Fruit fly (Drosophila melanogaster) whole organism: ENCODE results near the gene CG42536.

Source experiments
- CG8478 ChIP-seq: fragments of >200 bp; optimal IDR thresholded peaks from 2 replicates; lab custom pipeline; 2018; ENCODE audit warnings: inconsistent platforms
- Dll ChIP-seq: fragments of >200 bp; optimal IDR thresholded peaks from 2 replicates; lab custom pipeline; 2017
- EcR ChIP-seq, 2 experiments: fragments of >200 bp; optimal IDR thresholded peaks; 2 replicates each; lab custom pipeline; 2017; ENCODE audit warnings: missing biosample characterization in 2 of 2, missing genetic modification characterization in 2 of 2, missing genetic modification reagents in 2 of 2
- pan ChIP-seq: fragments of >200 bp; optimal IDR thresholded peaks from 2 replicates; lab custom pipeline; 2017
- psq ChIP-seq: fragments of >200 bp; optimal IDR thresholded peaks from 2 replicates; lab custom pipeline; 2017
- usp ChIP-seq: fragments of >200 bp; optimal IDR thresholded peaks from 2 replicates; lab custom pipeline; 2017; ENCODE audit warnings: missing biosample characterization, missing genetic modification characterization, mixed read lengths

CG42536 gene

DNA sequence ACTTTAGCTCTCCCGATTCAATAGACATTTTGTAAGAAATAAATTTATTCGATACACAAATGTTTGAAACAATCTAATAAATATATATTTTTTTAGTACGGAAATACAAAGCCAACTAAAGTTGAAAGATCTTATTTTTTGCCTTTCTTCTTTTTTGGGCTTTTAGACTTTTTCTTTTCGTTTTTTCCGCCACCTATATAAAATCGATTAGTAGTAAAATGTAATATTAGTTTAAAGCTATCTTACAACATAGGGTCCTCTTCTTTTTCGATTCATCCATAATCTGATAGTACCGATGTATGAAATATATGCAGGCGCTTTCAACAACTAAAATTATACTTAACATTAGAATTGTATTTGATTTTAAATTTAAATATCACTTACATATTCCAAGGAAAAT is at the start of gene CG42536:
Gene CG42536 (minus strand): TSS at position 101 of the 400 bp plus-strand sequence.
- TF ChIP-seq EcR (GFP tag; optimal IDR thresholded peaks at IDR 0.05; lab: Kevin White, UChicago) (no peak), pan (no peak), usp (GFP tag; lab: Kevin White, UChicago) (no peak), CG8478 (lab: Kevin White, UChicago) (no peak), Dll (no peak), psq (lab: Kevin White, UChicago) (no peak)

DNA sequence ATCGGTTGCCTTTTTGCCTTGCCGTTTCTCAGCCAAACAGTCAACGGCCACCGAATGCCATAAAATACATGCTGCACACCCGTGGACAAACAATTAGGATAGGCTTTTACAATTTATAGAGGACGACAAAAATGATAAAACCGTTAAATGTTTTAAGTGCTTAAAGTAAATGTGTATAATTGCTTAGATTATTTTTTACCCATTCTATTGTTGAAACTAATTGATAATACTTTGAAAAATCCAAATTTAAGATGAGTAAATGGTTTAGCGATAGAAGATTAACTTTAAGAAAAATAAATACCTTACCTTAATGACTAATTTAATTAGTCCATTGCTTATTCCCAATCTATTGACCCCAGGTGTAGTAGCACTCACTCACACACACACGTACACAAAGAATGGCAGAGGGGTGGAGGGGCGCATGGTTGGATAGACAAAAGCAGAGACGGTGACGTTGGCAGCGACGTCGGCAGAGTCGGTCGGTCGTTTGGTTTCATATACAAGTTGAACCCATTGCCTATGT is 48.7 kb upstream of the CG42536 start:
- no peak for TF ChIP-seq EcR (GFP tag; optimal IDR thresholded peaks at IDR 0.05; lab: Kevin White, UChicago)
- TF ChIP-seq pan = no peak
- TF ChIP-seq Dll = no peak
- no peak for TF ChIP-seq usp (GFP tag; lab: Kevin White, UChicago)
- no peak for TF ChIP-seq CG8478 (lab: Kevin White, UChicago)
- no peak for TF ChIP-seq psq (lab: Kevin White, UChicago)

DNA sequence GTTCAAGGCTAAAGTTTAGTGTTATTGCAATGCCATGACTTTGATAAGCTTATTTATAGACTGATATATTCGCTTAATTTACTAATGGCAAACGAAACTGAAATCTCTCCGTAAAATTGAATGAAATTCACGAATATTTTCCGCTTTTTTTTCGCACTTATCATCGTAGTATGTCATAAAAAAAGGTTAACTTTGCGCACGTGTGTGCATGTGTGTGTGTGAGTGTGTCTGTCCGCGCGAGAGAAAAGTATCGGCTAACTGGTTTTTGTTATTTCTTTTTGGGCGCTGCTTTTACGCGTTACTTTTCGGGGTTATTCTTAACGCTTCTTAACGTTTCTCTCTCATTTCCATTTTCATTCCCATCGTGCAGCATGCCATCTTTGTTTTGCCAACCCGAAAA is 47.9 kb upstream of the CG42536 start:
- TF ChIP-seq pan = no peak
- no peak for TF ChIP-seq usp (GFP tag; lab: Kevin White, UChicago)
- no peak for TF ChIP-seq CG8478 (lab: Kevin White, UChicago)
- no peak for TF ChIP-seq EcR (GFP tag; optimal IDR thresholded peaks at IDR 0.05; lab: Kevin White, UChicago)
- no peak for TF ChIP-seq Dll
- no peak for TF ChIP-seq psq (lab: Kevin White, UChicago)

DNA sequence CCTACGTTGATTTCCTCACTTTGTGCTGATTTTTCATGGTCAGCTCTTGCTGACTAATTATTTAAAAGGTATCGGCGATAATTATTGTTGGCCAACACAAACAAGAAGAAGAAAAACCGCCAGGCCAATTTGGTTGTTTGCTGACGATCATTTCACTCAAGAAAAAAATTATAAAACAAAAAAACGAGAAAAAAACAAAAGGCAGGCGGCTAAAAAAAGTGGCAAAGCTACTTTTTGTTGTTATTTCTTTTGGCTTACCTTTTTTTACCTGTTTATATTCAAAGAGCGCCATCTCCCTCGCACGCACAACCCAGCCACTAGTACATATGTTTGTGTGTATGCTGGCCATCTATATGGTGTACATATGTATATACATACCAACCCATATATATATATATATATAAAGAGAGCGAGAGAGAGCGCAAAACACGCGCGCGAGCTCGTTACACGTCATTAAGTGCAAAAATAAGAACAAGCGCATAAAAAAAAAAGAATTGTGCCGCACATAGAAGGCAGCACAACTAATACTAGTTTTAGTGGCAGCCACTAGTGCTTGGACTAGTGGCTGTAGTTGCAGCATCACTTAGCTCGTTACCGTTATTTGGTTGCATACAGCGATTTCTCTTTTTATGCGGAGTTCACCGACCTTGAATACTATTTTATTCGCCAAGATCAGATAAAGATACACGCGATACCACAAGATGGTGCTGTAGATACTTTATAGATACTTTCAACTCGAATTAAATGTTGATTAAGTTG is 45.9 kb upstream of the CG42536 start:
- TF ChIP-seq usp (GFP tag; lab: Kevin White, UChicago) (no peak), psq (lab: Kevin White, UChicago) (no peak), EcR (GFP tag; optimal IDR thresholded peaks at IDR 0.05; lab: Kevin White, UChicago) (no peak), CG8478 (lab: Kevin White, UChicago) (no peak), Dll (no peak), pan (no peak)

DNA sequence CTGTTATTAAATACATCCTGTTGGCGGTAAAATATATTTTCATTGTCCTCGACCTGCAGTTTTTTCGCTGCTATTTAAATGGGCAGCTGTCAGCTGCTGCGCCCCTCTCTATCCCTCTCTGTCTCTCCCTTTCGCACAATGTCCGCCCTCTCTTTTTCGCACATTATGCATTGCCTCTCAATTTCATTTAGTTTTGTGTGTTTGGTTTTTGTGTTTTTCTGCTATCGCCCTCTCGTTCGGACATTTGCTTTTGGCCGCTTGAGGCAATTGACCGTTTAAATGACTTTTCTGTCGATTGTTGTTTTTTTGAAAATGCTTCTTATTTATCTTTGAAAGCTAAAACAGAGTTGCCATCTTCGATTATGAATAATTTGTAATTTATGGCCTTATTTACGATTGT is 45.1 kb upstream of the CG42536 start:
- TF ChIP-seq usp (GFP tag; lab: Kevin White, UChicago) (no peak), pan (no peak), psq (lab: Kevin White, UChicago) (no peak), CG8478 (lab: Kevin White, UChicago) (no peak), Dll (no peak), EcR (GFP tag; optimal IDR thresholded peaks at IDR 0.05; lab: Kevin White, UChicago) (no peak)

DNA sequence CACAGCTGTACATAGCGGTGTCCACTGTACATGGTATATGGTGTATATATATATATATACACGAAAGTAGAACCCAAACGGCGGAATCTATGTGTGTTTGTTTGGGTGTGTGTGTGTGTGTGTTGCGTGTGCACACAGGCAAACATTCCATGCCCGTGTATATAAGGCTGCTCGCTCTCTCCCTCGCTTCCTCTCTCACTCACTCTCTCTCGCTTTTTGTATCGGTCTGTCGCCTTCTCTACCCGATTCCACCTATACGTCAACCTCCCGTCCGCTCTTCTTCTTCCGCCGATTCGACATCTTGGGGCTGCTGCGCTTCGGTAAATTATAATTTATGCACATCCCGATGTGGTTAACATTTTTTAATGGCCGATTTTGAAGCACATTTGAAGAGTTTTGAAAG is 44.3 kb upstream of the CG42536 start:
- TF ChIP-seq CG8478 (lab: Kevin White, UChicago) (no peak), EcR (GFP tag; optimal IDR thresholded peaks at IDR 0.05; lab: Kevin White, UChicago) (no peak), psq (lab: Kevin White, UChicago) (no peak), Dll (no peak), pan (no peak), usp (GFP tag; lab: Kevin White, UChicago) (no peak)

DNA sequence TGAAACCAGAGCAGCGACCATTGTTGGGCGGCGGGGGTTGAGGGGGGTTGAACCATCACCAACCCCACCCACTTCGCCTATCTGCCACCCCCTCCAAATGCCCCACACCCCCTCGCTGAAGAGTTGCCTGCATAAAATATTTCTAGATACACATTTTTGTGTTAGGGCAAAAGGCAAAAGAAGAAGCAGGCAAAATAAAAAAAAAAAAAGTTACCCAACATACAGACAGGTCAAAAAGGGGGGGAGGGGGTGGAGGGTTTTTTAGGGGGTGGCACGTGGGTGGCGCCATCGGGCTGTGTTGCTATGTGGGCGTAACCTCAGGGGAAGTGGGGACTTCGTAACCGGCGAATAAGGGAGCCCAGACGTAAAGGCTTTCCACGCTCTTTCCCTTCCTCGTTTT is 42.7 kb upstream of the CG42536 start:
- TF ChIP-seq psq (lab: Kevin White, UChicago) (no peak), Dll (no peak)

DNA sequence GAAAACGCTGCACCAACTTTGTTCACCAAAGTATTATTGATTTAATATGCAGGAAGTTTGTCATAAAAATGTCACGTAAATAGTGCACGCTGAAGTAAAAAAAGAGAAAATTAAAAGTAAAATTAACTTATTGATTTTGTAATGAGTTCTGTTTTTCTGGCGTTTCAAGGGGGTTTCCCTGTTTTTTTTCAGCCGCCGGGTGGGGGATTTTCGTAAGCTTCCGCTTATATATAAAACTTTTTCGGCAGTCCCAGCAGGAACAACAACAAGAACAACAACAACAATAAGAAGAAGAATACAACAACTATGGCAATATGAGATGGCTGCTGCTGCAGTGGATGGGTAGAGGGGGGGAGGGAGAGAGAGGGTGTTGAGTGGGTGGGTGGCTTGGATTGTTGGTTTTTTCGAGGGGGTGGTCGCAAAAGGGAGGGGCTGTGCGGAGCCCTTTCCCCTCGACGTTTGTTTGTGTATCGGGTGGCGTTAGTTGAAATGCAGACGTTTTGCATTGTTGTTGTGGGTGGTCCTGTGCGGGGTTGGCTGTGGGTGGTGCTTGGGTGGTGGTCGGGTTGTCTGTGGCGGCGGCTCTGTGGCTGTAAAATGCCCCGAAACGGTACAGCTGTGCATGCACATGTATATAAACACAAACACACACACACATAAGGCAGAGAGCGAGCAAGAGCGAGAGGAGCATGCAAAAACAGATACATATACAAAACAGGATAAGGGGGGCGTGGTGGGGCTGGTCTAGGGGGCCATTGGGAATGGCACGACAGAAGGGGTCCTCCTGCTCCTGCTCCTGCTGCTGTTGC is 39.9 kb upstream of the CG42536 start:
- no peak for TF ChIP-seq CG8478 (lab: Kevin White, UChicago)
- no peak for TF ChIP-seq EcR (GFP tag; optimal IDR thresholded peaks at IDR 0.05; lab: Kevin White, UChicago)
- no peak for TF ChIP-seq usp (GFP tag; lab: Kevin White, UChicago)
- no peak for TF ChIP-seq Dll
- TF ChIP-seq pan = no peak
- TF ChIP-seq psq (lab: Kevin White, UChicago) = no peak

DNA sequence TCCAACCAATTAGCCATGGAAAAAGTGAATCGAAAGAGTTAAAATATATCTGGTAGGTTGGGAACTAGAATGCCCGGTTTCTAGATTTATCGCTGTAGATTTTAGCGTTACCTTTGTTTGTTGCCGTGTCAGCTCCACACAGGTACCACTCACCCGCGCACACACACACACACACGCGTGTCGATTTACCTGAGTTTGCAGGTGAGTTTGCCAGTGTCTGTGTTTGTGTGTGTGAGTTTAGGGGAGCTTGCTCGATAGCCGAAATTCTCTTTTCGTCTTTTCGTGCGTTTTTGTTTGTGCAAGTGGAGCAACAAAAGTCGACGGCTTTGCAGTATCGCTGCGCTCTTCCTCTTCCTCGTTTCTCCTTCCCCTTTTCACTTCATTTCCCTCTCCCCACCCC is 37.5 kb upstream of the CG42536 start:
- TF ChIP-seq psq (lab: Kevin White, UChicago) = no peak
- no peak for TF ChIP-seq usp (GFP tag; lab: Kevin White, UChicago)
- no peak for TF ChIP-seq Dll
- no peak for TF ChIP-seq EcR (GFP tag; optimal IDR thresholded peaks at IDR 0.05; lab: Kevin White, UChicago)
- TF ChIP-seq pan = no peak
- no peak for TF ChIP-seq CG8478 (lab: Kevin White, UChicago)

DNA sequence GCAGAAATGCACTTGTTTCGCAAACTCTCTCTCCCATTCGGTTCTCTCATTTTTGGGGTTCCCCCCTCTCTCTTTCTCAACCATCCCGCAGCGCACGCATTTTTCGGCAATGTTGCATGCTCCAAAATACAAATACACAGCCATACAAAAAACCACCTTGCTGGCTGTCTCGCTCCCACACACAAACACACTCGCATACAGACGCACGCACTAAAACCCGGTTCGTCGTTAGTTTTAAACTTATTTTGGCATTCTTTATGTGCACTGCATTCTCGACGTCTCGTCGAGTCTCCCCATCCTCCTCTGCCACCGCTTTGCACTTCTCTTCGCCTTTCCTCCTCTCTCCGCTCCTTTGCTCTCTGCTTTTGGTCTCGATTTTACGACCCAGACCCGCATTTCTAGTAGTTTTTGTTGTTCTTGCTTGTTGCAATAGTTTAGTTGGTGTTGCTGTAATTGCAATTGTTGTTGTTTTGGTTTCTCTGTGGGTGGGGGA is 36.7 kb upstream of the CG42536 start:
- no peak for TF ChIP-seq CG8478 (lab: Kevin White, UChicago)
- TF ChIP-seq usp (GFP tag; lab: Kevin White, UChicago) = no peak
- TF ChIP-seq pan = no peak
- peak; percentile 56 for TF ChIP-seq Dll
- TF ChIP-seq psq (lab: Kevin White, UChicago) = no peak
- TF ChIP-seq EcR (GFP tag; optimal IDR thresholded peaks at IDR 0.05; lab: Kevin White, UChicago) = no peak

DNA sequence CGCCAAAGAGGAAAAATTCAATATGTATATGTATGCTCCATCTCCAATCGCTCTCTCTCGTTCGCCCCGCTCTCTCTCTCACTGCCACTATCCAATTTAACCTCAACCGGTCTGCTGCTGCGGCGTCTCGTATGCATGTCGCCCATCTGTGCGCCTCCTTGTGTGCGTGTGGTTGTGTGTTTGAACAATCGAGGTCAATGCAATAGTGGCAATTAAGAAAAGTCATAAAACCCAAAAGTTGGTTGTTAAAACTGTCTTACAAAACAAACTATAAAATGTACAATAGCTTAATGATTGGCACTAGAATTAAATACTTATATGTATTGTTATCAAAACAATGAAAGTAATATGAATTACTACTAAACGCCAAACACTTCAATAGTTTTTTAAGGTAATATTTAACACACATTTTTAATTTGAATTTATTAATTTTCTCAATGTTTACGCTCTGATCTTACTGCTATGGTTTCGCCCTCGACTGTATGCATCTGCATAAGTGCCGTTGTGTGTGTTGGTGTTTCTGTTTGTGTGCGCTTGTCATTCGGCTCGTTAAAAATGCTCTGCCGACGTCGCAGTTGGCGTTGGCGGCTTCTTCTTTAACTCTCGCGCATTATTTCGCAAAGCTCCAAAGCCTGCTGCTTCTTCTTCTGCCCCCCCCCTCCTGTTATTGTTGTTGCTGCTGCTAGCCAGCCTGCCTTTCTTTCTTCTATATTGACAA is 35.7 kb upstream of the CG42536 start:
- TF ChIP-seq Dll = no peak
- TF ChIP-seq EcR (GFP tag; optimal IDR thresholded peaks at IDR 0.05; lab: Kevin White, UChicago) = no peak
- no peak for TF ChIP-seq CG8478 (lab: Kevin White, UChicago)
- TF ChIP-seq psq (lab: Kevin White, UChicago) = no peak
- no peak for TF ChIP-seq usp (GFP tag; lab: Kevin White, UChicago)
- TF ChIP-seq pan = no peak
